Worm (Caenorhabditis elegans) whole organism, young adult: Measurements from ENCODE around the gene C28H8.8.

Experiments
- C06A6.2 ChIP-seq: fragments of 200-800 bp; sonication (Bioruptor generic); conservative IDR thresholded peaks from 2 replicates; pipeline ENCODE4 v1.3.6; 2022; ENCODE audit warnings: missing genetic modification characterization, missing compliant biosample characterization
- C17E4.6 ChIP-seq: fragments of 200-800 bp; sonication (Bioruptor generic); IDR thresholded peaks from 2 replicates; pipeline ENCODE4 v1.3.6; 2022; ENCODE audit warnings: missing genetic modification reagents, missing genetic modification characterization, missing compliant biosample characterization
- D2030.7 ChIP-seq: fragments of 200-800 bp; sonication (Bioruptor generic); IDR thresholded peaks from 2 replicates; pipeline ENCODE4 v1.3.6; 2022; ENCODE audit warnings: missing genetic modification reagents, missing genetic modification characterization, missing compliant biosample characterization
- F23B12.7 ChIP-seq: sonication (generic microtip); optimal IDR thresholded peaks from 2 replicates; lab custom pipeline; 2017; ENCODE audit warnings: missing genetic modification characterization, mild to moderate bottlenecking, missing compliant biosample characterization, antibody characterized with exemption, moderate library complexity; ENCODE audit not compliant: insufficient read depth
- F39B2.1 ChIP-seq: fragments of 200-800 bp; sonication (Bioruptor generic); IDR thresholded peaks from 2 replicates; pipeline ENCODE4 v1.3.6; 2022; ENCODE audit warnings: missing genetic modification reagents, missing genetic modification characterization, missing compliant biosample characterization
- F57C9.4 ChIP-seq: sonication (generic microtip); optimal IDR thresholded peaks from 2 replicates; lab custom pipeline; 2017; ENCODE audit warnings: mild to moderate bottlenecking, missing genetic modification characterization, missing compliant biosample characterization
- ama-1 ChIP-seq, 3 experiments: fragments of 150-350 bp in 1 of 3; sonication (generic microtip) in 2 of 3; optimal IDR thresholded peaks; 2 replicates each; lab custom pipeline; 2014 to 2018; ENCODE audit warnings: missing biosample characterization in 2 of 3, missing genetic modification characterization in 2 of 3, missing genetic modification reagents in 2 of 3
- atf-7 ChIP-seq: sonication (generic microtip); optimal IDR thresholded peaks from 2 replicates; lab custom pipeline; 2017; ENCODE audit warnings: mild to moderate bottlenecking, missing genetic modification characterization, missing compliant biosample characterization
- athp-1 ChIP-seq: sonication (generic microtip); optimal IDR thresholded peaks from 2 replicates; lab custom pipeline; 2017; ENCODE audit warnings: mild to moderate bottlenecking, missing genetic modification characterization, missing compliant biosample characterization
- attf-3 ChIP-seq: fragments of 200-800 bp; sonication (Bioruptor generic); conservative IDR thresholded peaks from 2 replicates; pipeline ENCODE4 v1.3.6; 2022; ENCODE audit warnings: missing genetic modification reagents, missing genetic modification characterization, missing compliant biosample characterization
- attf-5 ChIP-seq: fragments of 200-800 bp; sonication (Bioruptor generic); optimal IDR thresholded peaks from 2 replicates; lab custom pipeline; 2018; ENCODE audit warnings: mild to moderate bottlenecking, missing genetic modification characterization, missing compliant biosample characterization
- bed-1 ChIP-seq: fragments of 200-800 bp; sonication (Bioruptor generic); IDR thresholded peaks from 2 replicates; pipeline ENCODE4 v1.3.6; 2022; ENCODE audit warnings: missing genetic modification reagents, missing genetic modification characterization, missing compliant biosample characterization
- bed-2 ChIP-seq: fragments of 200-800 bp; sonication (Bioruptor generic); IDR thresholded peaks from 2 replicates; pipeline ENCODE4 v1.3.6; 2022; ENCODE audit warnings: missing genetic modification reagents, missing genetic modification characterization, missing compliant biosample characterization
- cebp-1 ChIP-seq, 2 experiments: fragments of 200-800 bp in 1 of 2; sonication (Bioruptor generic) in 1 of 2; sonication (generic microtip) in 1 of 2; IDR thresholded peaks in 1 of 2; optimal IDR thresholded peaks in 1 of 2; 2 replicates each; pipeline versions ENCODE4 v1.3.6 to Lab custom; 2017 to 2022; ENCODE audit warnings: missing compliant biosample characterization in 2 of 2, missing genetic modification characterization in 2 of 2, mild to moderate bottlenecking in 1 of 2, missing genetic modification reagents in 1 of 2, moderate library complexity in 1 of 2
- ceh-58 ChIP-seq: fragments of 200-800 bp; sonication (Bioruptor generic); IDR thresholded peaks from 2 replicates; pipeline ENCODE4 v1.3.6; 2022; ENCODE audit warnings: missing genetic modification characterization, missing compliant biosample characterization
- ceh-91 ChIP-seq: fragments of 200-800 bp; sonication (Bioruptor generic); IDR thresholded peaks from 2 replicates; pipeline ENCODE4 v1.3.6; 2022; ENCODE audit warnings: missing genetic modification reagents, missing genetic modification characterization, missing compliant biosample characterization
- dox-1 ChIP-seq: fragments of 200-800 bp; sonication (Bioruptor generic); IDR thresholded peaks from 2 replicates; pipeline ENCODE4 v1.3.6; 2022; ENCODE audit warnings: missing genetic modification reagents, missing genetic modification characterization, missing compliant biosample characterization
- dpff-1 ChIP-seq: sonication (generic microtip); optimal IDR thresholded peaks from 2 replicates; lab custom pipeline; 2017; ENCODE audit warnings: mild to moderate bottlenecking, missing genetic modification characterization, missing compliant biosample characterization
- egl-44 ChIP-seq: fragments of 200-800 bp; sonication (Bioruptor generic); IDR thresholded peaks from 2 replicates; pipeline ENCODE4 v1.3.6; 2022; ENCODE audit warnings: missing genetic modification reagents, missing genetic modification characterization, missing compliant biosample characterization
- ets-4 ChIP-seq: fragments of 200-800 bp; sonication (Bioruptor generic); optimal IDR thresholded peaks from 2 replicates; lab custom pipeline; 2018; ENCODE audit warnings: mild to moderate bottlenecking, missing genetic modification characterization, missing compliant biosample characterization
- hmg-1.2 ChIP-seq: fragments of 200-800 bp; sonication (Bioruptor generic); IDR thresholded peaks from 2 replicates; pipeline ENCODE4 v1.3.6; 2022; ENCODE audit warnings: missing genetic modification reagents, missing genetic modification characterization, missing compliant biosample characterization
- hsf-1 ChIP-seq: fragments of 200-800 bp; sonication (Bioruptor generic); IDR thresholded peaks from 2 replicates; pipeline ENCODE4 v1.3.6; 2022; ENCODE audit warnings: missing genetic modification reagents, missing genetic modification characterization, missing compliant biosample characterization
- let-607 ChIP-seq, 2 experiments: fragments of 200-800 bp in 1 of 2; sonication (Bioruptor generic) in 1 of 2; sonication (generic microtip) in 1 of 2; optimal IDR thresholded peaks; 2 replicates each; lab custom pipeline; 2016 to 2018; ENCODE audit warnings: mild to moderate bottlenecking in 2 of 2, missing compliant biosample characterization in 2 of 2, missing genetic modification characterization in 2 of 2, moderate library complexity in 2 of 2, missing genotype in 1 of 2
- lin-26 ChIP-seq: fragments of 200-800 bp; sonication (Bioruptor generic); IDR thresholded peaks from 2 replicates; pipeline ENCODE4 v1.3.6; 2022; ENCODE audit warnings: missing genetic modification reagents, missing genetic modification characterization, missing compliant biosample characterization
- lin-40 ChIP-seq: sonication (generic microtip); optimal IDR thresholded peaks from 2 replicates; lab custom pipeline; 2016; ENCODE audit warnings: missing genetic modification characterization, mild to moderate bottlenecking, missing compliant biosample characterization, missing genotype, missing genetic modification reagents
- lin-54 ChIP-seq: fragments of 200-800 bp; sonication (Bioruptor generic); optimal IDR thresholded peaks from 2 replicates; lab custom pipeline; 2018; ENCODE audit warnings: mild to moderate bottlenecking, missing genetic modification characterization, missing compliant biosample characterization
- lsl-1 ChIP-seq: fragments of 200-800 bp; sonication (Bioruptor generic); optimal IDR thresholded peaks from 2 replicates; lab custom pipeline; 2018; ENCODE audit warnings: mild to moderate bottlenecking, missing genetic modification characterization, moderate library complexity, missing compliant biosample characterization
- madf-10 ChIP-seq: sonication (generic microtip); optimal IDR thresholded peaks from 2 replicates; lab custom pipeline; 2016; ENCODE audit warnings: mild to moderate bottlenecking, missing genetic modification characterization, missing compliant biosample characterization
- mel-28 ChIP-seq: sonication (generic microtip); optimal IDR thresholded peaks from 2 replicates; lab custom pipeline; 2016; ENCODE audit warnings: borderline replicate concordance, mild to moderate bottlenecking, missing genetic modification characterization, missing compliant biosample characterization
- mxl-1 ChIP-seq: sonication (generic microtip); optimal IDR thresholded peaks from 2 replicates; lab custom pipeline; 2016; ENCODE audit warnings: missing genetic modification characterization, missing compliant biosample characterization
- nfyb-1 ChIP-seq: fragments of 200-800 bp; sonication (Bioruptor generic); IDR thresholded peaks from 2 replicates; pipeline ENCODE4 v1.3.6; 2022; ENCODE audit warnings: missing genetic modification reagents, missing genetic modification characterization, missing compliant biosample characterization
- nhr-120 ChIP-seq: fragments of 200-800 bp; sonication (Bioruptor generic); IDR thresholded peaks from 2 replicates; pipeline ENCODE4 v1.3.6; 2022; ENCODE audit warnings: missing genetic modification characterization, missing compliant biosample characterization
- nhr-27 ChIP-seq: fragments of 200-800 bp; sonication (Bioruptor generic); optimal IDR thresholded peaks from 2 replicates; lab custom pipeline; 2018; ENCODE audit warnings: mild to moderate bottlenecking, missing genetic modification characterization, moderate library complexity, missing compliant biosample characterization
- nhr-80 ChIP-seq: sonication (generic microtip); optimal IDR thresholded peaks from 2 replicates; lab custom pipeline; 2016; ENCODE audit warnings: missing genetic modification characterization, missing compliant biosample characterization
- nhr-90 ChIP-seq: sonication (generic microtip); optimal IDR thresholded peaks from 2 replicates; lab custom pipeline; 2016; ENCODE audit warnings: missing genotype, mild to moderate bottlenecking, missing genetic modification characterization, missing compliant biosample characterization
- pbrm-1 ChIP-seq: fragments of 200-800 bp; sonication (Bioruptor generic); IDR thresholded peaks from 2 replicates; pipeline ENCODE4 v1.3.6; 2022; ENCODE audit warnings: missing genetic modification reagents, missing genetic modification characterization, missing compliant biosample characterization
- pha-4 ChIP-seq: fragments of 150-350 bp; sonication (generic microtip); optimal IDR thresholded peaks from 2 replicates; lab custom pipeline; 2014; ENCODE audit warnings: missing biosample characterization, missing genetic modification reagents, missing genetic modification characterization
- sea-2 ChIP-seq: fragments of 200-800 bp; sonication (Bioruptor generic); IDR thresholded peaks from 2 replicates; pipeline ENCODE4 v1.3.6; 2022; ENCODE audit warnings: missing genetic modification characterization, missing compliant biosample characterization
- snpc-1.1 ChIP-seq: sonication (generic microtip); optimal IDR thresholded peaks from 2 replicates; lab custom pipeline; 2017; ENCODE audit warnings: missing genetic modification characterization, mild to moderate bottlenecking, missing compliant biosample characterization, antibody characterized with exemption, moderate library complexity, missing genotype, missing genetic modification reagents; ENCODE audit not compliant: insufficient read depth
- tlf-1 ChIP-seq: fragments of 200-800 bp; sonication (Bioruptor generic); optimal IDR thresholded peaks from 2 replicates; lab custom pipeline; 2018; ENCODE audit warnings: mild to moderate bottlenecking, missing genetic modification characterization, missing compliant biosample characterization
- ztf-18 ChIP-seq: sonication (generic microtip); optimal IDR thresholded peaks from 2 replicates; lab custom pipeline; 2016; ENCODE audit warnings: missing genotype, mild to moderate bottlenecking, missing genetic modification characterization, missing compliant biosample characterization
- ztf-26 ChIP-seq: sonication (generic microtip); optimal IDR thresholded peaks from 2 replicates; lab custom pipeline; 2017; ENCODE audit warnings: missing genetic modification characterization, missing compliant biosample characterization
- ztf-28 ChIP-seq: fragments of 200-800 bp; sonication (Bioruptor generic); IDR thresholded peaks from 2 replicates; pipeline ENCODE4 v1.3.6; 2022; ENCODE audit warnings: missing genetic modification reagents, missing genetic modification characterization, missing compliant biosample characterization

C28H8.8 gene

DNA sequence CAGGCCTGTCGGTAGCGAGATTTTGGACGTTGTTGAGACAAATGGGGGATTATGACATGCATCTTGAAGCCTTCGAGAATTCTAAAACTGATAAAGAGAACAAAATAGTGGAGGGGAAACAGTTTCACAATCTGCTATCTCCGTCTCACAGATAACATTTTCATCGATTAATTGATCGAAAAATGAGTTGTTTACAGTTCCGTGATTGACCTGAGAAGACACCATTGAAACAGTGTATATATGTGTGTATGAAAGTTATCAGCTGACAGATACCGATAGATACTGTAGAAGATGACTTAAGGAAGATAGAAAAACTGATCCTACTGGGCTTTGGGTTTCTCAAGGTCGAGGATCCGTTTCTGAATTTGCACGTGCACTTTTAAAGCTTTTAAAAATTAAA is 49.4 kb downstream of the C28H8.8 start:
- TF ChIP-seq nfyb-1 (GFP tag; lab: Robert Waterston, UW) (peak; percentile 32; the same call in 1 of the 2 replicates), cebp-1 (GFP tag; IDR thresholded peaks at IDR 0.05; lab: Robert Waterston, UW) (no peak; the same call in 1 of the 2 replicates), cebp-1 (tag; optimal IDR thresholded peaks at IDR 0.05; lab: Kevin White, UChicago) (peak; percentile 57), C17E4.6 (GFP tag; lab: Robert Waterston, UW) (no peak), lsl-1 (GFP tag; lab: Kevin White, UChicago) (no peak), dox-1 (GFP tag; lab: Robert Waterston, UW) (peak; percentile 11; the same call in 1 of the 2 replicates), dpff-1 (tag; lab: Kevin White, UChicago) (no peak), ztf-18 (tag; lab: Kevin White, UChicago) (no peak), attf-5 (GFP tag; lab: Kevin White, UChicago) (peak; percentile 3), nhr-80 (tag; lab: Kevin White, UChicago) (peak; percentile 61), tlf-1 (GFP tag; lab: Kevin White, UChicago) (no peak), nhr-120 (GFP tag; lab: Robert Waterston, UW) (no peak), pha-4 (no peak), lin-54 (GFP tag; lab: Kevin White, UChicago) (no peak), nhr-27 (tag; lab: Kevin White, UChicago) (no peak), let-607 (tag; optimal IDR thresholded peaks at IDR 0.05; lab: Kevin White, UChicago) (peak in 1 of 2 experiments; percentile 31), F39B2.1 (GFP tag; lab: Robert Waterston, UW) (no peak), ceh-58 (no peak)

DNA sequence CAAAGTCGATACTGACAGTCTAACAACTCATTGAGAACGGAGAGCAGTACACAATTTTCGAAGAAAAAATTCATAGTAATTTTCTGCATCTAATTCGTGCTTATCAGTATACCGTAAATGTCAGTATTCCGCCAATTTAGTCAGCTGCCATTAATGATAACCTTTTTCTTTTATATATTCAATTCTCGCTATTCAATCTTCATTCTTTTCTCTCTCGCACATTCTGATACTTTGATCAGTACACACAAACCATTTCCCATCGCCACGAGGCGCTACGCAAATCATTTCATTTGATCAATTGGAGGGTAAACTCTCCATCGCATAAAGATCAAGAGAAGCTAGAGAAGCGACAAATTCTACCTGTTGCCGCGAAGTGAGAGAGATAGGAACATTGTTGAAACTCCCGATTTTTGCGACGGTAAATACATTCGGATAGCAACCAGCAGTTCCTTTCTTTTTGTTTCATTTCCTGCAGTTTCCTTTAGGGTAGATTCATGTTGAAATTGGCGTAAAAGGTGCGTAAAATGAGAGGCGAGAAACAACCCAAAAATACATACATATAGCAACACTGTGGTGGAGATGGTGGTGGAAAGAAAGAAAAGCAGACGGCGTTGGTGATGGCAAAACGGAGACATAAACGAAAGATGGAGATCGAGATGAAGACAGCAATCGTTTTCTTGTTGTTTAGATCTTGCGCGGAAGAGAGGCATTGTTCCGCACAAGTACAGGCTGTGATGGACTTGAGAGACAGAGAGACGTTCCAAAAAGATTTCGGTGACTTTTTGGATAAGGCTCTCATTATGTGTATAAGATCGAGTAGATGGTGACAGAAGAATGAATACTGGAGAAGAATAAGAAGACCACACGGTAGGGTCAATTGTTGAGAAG is 50.2 kb downstream of the C28H8.8 start:
- no peak for TF ChIP-seq hsf-1 (GFP tag; lab: Robert Waterston, UW)
- TF ChIP-seq snpc-1.1 (tag; lab: Kevin White, UChicago) = no peak
- TF ChIP-seq F39B2.1 (GFP tag; lab: Robert Waterston, UW) = no peak
- TF ChIP-seq madf-10 (tag; lab: Kevin White, UChicago) = peak; percentile 41
- no peak for TF ChIP-seq hmg-1.2
- peak; percentile 66 for TF ChIP-seq pha-4
- no peak for TF ChIP-seq F57C9.4 (tag; lab: Kevin White, UChicago)
- peak; percentile 34 for TF ChIP-seq lin-40
- no peak for TF ChIP-seq ztf-26 (tag; lab: Kevin White, UChicago)
- no peak for TF ChIP-seq D2030.7
- no peak for TF ChIP-seq lsl-1 (GFP tag; lab: Kevin White, UChicago)
- TF ChIP-seq atf-7 (tag; lab: Kevin White, UChicago) = peak; percentile 53
- no peak for TF ChIP-seq attf-3 (GFP tag; lab: Robert Waterston, UW)
- TF ChIP-seq C06A6.2 (GFP tag; lab: Robert Waterston, UW) = no peak
- no peak for TF ChIP-seq mel-28
- TF ChIP-seq pbrm-1 (GFP tag; lab: Robert Waterston, UW) = no peak
- TF ChIP-seq ets-4 (GFP tag; lab: Kevin White, UChicago) = peak; percentile 58
- no peak for TF ChIP-seq sea-2 (GFP tag; lab: Robert Waterston, UW)
- TF ChIP-seq mxl-1 (tag; lab: Kevin White, UChicago) = no peak
- TF ChIP-seq bed-2 (GFP tag; lab: Robert Waterston, UW) = no peak
- no peak for TF ChIP-seq ztf-28 (GFP tag; lab: Robert Waterston, UW)
- no peak for TF ChIP-seq ceh-91
- no peak for TF ChIP-seq lin-26 (GFP tag; lab: Robert Waterston, UW)
- peak; percentile 77 for TF ChIP-seq ama-1 (optimal IDR thresholded peaks at IDR 0.05; lab: Kevin White, UChicago)
- TF ChIP-seq ama-1 (GFP tag; optimal IDR thresholded peaks at IDR 0.05; lab: Kevin White, UChicago) = no peak
- TF ChIP-seq athp-1 (tag; lab: Kevin White, UChicago) = no peak
- TF ChIP-seq nhr-27 (tag; lab: Kevin White, UChicago) = no peak
- no peak for TF ChIP-seq cebp-1 (GFP tag; IDR thresholded peaks at IDR 0.05; lab: Robert Waterston, UW)
- TF ChIP-seq cebp-1 (tag; optimal IDR thresholded peaks at IDR 0.05; lab: Kevin White, UChicago) = peak; percentile 53
- peak; percentile 29 for TF ChIP-seq F23B12.7
- TF ChIP-seq bed-1 (GFP tag; lab: Robert Waterston, UW) = no peak
- TF ChIP-seq nhr-90 = peak; percentile 19
- 0 out of 2 replicates have a peak, but pooled peaks have one; percentile 17 for TF ChIP-seq egl-44 (GFP tag; lab: Robert Waterston, UW)
- peak; percentile 60; the same call in 1 of the 2 replicates for TF ChIP-seq nfyb-1 (GFP tag; lab: Robert Waterston, UW)
- TF ChIP-seq let-607 (tag; optimal IDR thresholded peaks at IDR 0.05; lab: Kevin White, UChicago) = peak in 1 of 2 experiments; percentile 64
